Fruit fly (Drosophila melanogaster): Measurements from ENCODE around the gene Dyrk3.

Gene Dyrk3

dm6 chr4:1230564-1230964 is at the start of gene Dyrk3, which contains the start of gene Cadps:
Gene Dyrk3 (minus strand): TSS chr4:1230713.
Gene Cadps (plus strand): TSS chr4:1230837.
- TF ChIP-seq Ets98B (GFP tag; IDR thresholded peaks at IDR 0.05) (no peak), D1 (tag; optimal IDR thresholded peaks at IDR 0.05) (peak; percentile 64)

dm6 chr4:1268262-1268661 is 37.7 kb upstream of the Dyrk3 start:
- peak; percentile 11 for TF ChIP-seq CG14655 (GFP tag; optimal IDR thresholded peaks at IDR 0.05)

DNA sequence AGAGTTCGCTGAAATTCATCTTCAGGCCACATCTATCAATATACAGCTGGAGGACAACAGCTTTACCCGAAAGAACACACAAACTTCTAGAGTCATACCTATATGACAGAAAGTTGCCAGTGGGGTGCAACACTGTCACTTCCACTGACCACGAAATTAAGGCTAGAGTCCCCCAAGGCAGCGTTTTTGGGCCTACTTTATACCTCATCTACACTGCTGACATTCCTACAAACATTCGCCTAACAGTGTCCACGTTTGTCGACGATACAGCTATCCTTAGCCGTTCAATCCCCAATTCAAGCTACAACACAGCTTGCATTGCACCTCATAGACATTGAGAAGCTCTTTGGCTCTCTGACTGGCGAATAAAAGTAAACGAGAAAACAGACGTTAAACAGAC is 29.9 kb upstream of the Dyrk3 start:
- TF ChIP-seq Ets98B (GFP tag; IDR thresholded peaks at IDR 0.05) (no peak), CG32121 (GFP tag; IDR thresholded peaks at IDR 0.05) (no peak), CG17806 (tag; optimal IDR thresholded peaks at IDR 0.05) (no peak), Pif1A (GFP tag; optimal IDR thresholded peaks at IDR 0.05) (no peak), CG13204 (GFP tag; optimal IDR thresholded peaks at IDR 0.05) (no peak), Pif1B (GFP tag; optimal IDR thresholded peaks at IDR 0.05) (no peak), CG4496 (GFP tag; IDR thresholded peaks at IDR 0.05) (no peak), CG9948 (tag; optimal IDR thresholded peaks at IDR 0.05) (no peak)

dm6 chr4:1250978-1251377 is 20.5 kb upstream of the Dyrk3 start:
- TF ChIP-seq CG15710 (tag; optimal IDR thresholded peaks at IDR 0.05) (no peak), CG17806 (tag; optimal IDR thresholded peaks at IDR 0.05) (no peak), CG34367 (tag; optimal IDR thresholded peaks at IDR 0.05) (no peak), CG9948 (tag; optimal IDR thresholded peaks at IDR 0.05) (no peak), CG8301 (tag; optimal IDR thresholded peaks at IDR 0.05) (no peak), D1 (tag; optimal IDR thresholded peaks at IDR 0.05) (peak; percentile 46)

- TF ChIP-seq Pif1B (GFP tag; optimal IDR thresholded peaks at IDR 0.05) (no peak), CG15710 (tag; optimal IDR thresholded peaks at IDR 0.05) (no peak), CG12605 (GFP tag; IDR thresholded peaks at IDR 0.05) (no peak), Snoo (tag; optimal IDR thresholded peaks at IDR 0.05) (no peak), gl (tag; optimal IDR thresholded peaks at IDR 0.05) (no peak), CG13204 (GFP tag; optimal IDR thresholded peaks at IDR 0.05) (no peak), CG17806 (tag; optimal IDR thresholded peaks at IDR 0.05) (no peak), CG10348 (GFP tag; IDR thresholded peaks at IDR 0.05) (no peak), D1 (tag; optimal IDR thresholded peaks at IDR 0.05) (no peak), CG4496 (GFP tag; IDR thresholded peaks at IDR 0.05) (no peak), CG14655 (GFP tag; optimal IDR thresholded peaks at IDR 0.05) (no peak), rn (GFP tag; IDR thresholded peaks at IDR 0.05) (no peak), Ets98B (GFP tag; IDR thresholded peaks at IDR 0.05) (no peak), EcR (GFP tag; optimal IDR thresholded peaks at IDR 0.05) (no peak), Pif1A (GFP tag; optimal IDR thresholded peaks at IDR 0.05) (no peak)
Observed at dm6 chr4:1238252-1238651, 7.7 kb upstream of the Dyrk3 start.

- TF ChIP-seq rn (GFP tag; IDR thresholded peaks at IDR 0.05) (no peak), gl (tag; optimal IDR thresholded peaks at IDR 0.05) (no peak), CG34367 (tag; optimal IDR thresholded peaks at IDR 0.05) (no peak), EcR (GFP tag; optimal IDR thresholded peaks at IDR 0.05) (no peak), Ets98B (GFP tag; IDR thresholded peaks at IDR 0.05) (no peak), CG13204 (GFP tag; optimal IDR thresholded peaks at IDR 0.05) (no peak), CG9948 (tag; optimal IDR thresholded peaks at IDR 0.05) (no peak), CG4496 (GFP tag; IDR thresholded peaks at IDR 0.05) (no peak), CG8159 (tag; optimal IDR thresholded peaks at IDR 0.05) (no peak), CG8301 (tag; optimal IDR thresholded peaks at IDR 0.05) (no peak), D1 (tag; optimal IDR thresholded peaks at IDR 0.05) (no peak), Pif1A (GFP tag; optimal IDR thresholded peaks at IDR 0.05) (no peak), CG32121 (GFP tag; IDR thresholded peaks at IDR 0.05) (no peak), fd96Ca (GFP tag; IDR thresholded peaks at IDR 0.05) (no peak)
Observed at dm6 chr4:1234749-1235148, 4.2 kb upstream of the Dyrk3 start.

DNA sequence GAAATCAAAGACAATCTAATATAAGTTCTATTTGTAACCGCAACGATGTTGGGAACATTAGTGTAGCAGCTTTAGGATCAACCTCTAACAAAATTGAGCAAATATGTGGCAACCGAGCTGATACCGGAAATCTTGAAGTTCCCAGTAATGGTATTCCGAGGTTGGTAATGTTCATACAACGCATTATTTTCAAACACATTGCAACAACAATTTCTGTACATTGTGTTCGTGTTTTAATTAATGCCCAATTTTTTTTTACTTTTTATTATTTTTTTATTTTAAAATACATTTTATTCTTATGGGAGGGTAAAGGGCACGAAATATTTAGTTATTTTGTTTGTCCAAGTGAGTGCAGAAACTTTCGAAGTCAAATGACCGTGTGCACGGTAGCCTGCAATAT is 2.8 kb upstream of the Dyrk3 start:
- no peak for TF ChIP-seq CG13204 (GFP tag; optimal IDR thresholded peaks at IDR 0.05)
- no peak for TF ChIP-seq Ets98B (GFP tag; IDR thresholded peaks at IDR 0.05)
- TF ChIP-seq CG12605 (GFP tag; IDR thresholded peaks at IDR 0.05) = no peak
- TF ChIP-seq Snoo (tag; optimal IDR thresholded peaks at IDR 0.05) = no peak
- TF ChIP-seq CG8159 (tag; optimal IDR thresholded peaks at IDR 0.05) = no peak
- TF ChIP-seq rn (GFP tag; IDR thresholded peaks at IDR 0.05) = no peak
- no peak for TF ChIP-seq fd96Ca (GFP tag; IDR thresholded peaks at IDR 0.05)
- no peak for TF ChIP-seq CG10348 (GFP tag; IDR thresholded peaks at IDR 0.05)
- TF ChIP-seq EcR (GFP tag; optimal IDR thresholded peaks at IDR 0.05) = no peak
- TF ChIP-seq Pif1B (GFP tag; optimal IDR thresholded peaks at IDR 0.05) = no peak
- no peak for TF ChIP-seq Pif1A (GFP tag; optimal IDR thresholded peaks at IDR 0.05)
- TF ChIP-seq CG14655 (GFP tag; optimal IDR thresholded peaks at IDR 0.05) = no peak
- no peak for TF ChIP-seq D1 (tag; optimal IDR thresholded peaks at IDR 0.05)
- no peak for TF ChIP-seq CG34367 (tag; optimal IDR thresholded peaks at IDR 0.05)
